Worm (Caenorhabditis elegans): ENCODE measurements around the gene C55C3.1.

The C55C3.1 gene

ce11 chrIV:5706603-5707002, 2.3 kb upstream of the C55C3.1 start:
- TF ChIP-seq aly-1 (tag; optimal IDR thresholded peaks at IDR 0.05) (no peak), scrt-1 (GFP tag; IDR thresholded peaks at IDR 0.05) (no peak), hnd-1 (tag; optimal IDR thresholded peaks at IDR 0.05) (no peak), B0310.2 (tag; optimal IDR thresholded peaks at IDR 0.05) (no peak), sea-1 (GFP tag; conservative IDR thresholded peaks at IDR 0.05) (no peak), ama-1 (optimal IDR thresholded peaks at IDR 0.05) (no peak), tbx-37 (GFP tag; conservative IDR thresholded peaks at IDR 0.05) (no peak), hmg-4 (GFP tag; optimal IDR thresholded peaks at IDR 0.05) (no peak), tbx-11 (GFP tag; IDR thresholded peaks at IDR 0.05) (no peak), ceh-36 (tag; optimal IDR thresholded peaks at IDR 0.05) (no peak), F13C5.2 (tag; optimal IDR thresholded peaks at IDR 0.05) (no peak), ceh-13 (GFP tag; optimal IDR thresholded peaks at IDR 0.05) (no peak), pes-1 (GFP tag; IDR thresholded peaks at IDR 0.05) (no peak), hmbx-1 (tag; optimal IDR thresholded peaks at IDR 0.05) (no peak)

ce11 chrIV:5715341-5716112, 6.6 kb downstream of the C55C3.1 start:
- TF ChIP-seq hmbx-1 (tag; optimal IDR thresholded peaks at IDR 0.05) (no peak), hmg-4 (GFP tag; optimal IDR thresholded peaks at IDR 0.05) (no peak), ama-1 (optimal IDR thresholded peaks at IDR 0.05) (no peak), scrt-1 (GFP tag; IDR thresholded peaks at IDR 0.05) (no peak), sea-1 (GFP tag; conservative IDR thresholded peaks at IDR 0.05) (no peak), ets-7 (tag; optimal IDR thresholded peaks at IDR 0.05) (no peak), tbx-37 (GFP tag; conservative IDR thresholded peaks at IDR 0.05) (no peak)

ce11 chrIV:5723659-5724058, 14.8 kb downstream of the C55C3.1 start:
- TF ChIP-seq hmg-4 (GFP tag; optimal IDR thresholded peaks at IDR 0.05) (no peak), sea-1 (GFP tag; conservative IDR thresholded peaks at IDR 0.05) (no peak), F13C5.2 (tag; optimal IDR thresholded peaks at IDR 0.05) (no peak), tbx-11 (GFP tag; IDR thresholded peaks at IDR 0.05) (no peak), hnd-1 (tag; optimal IDR thresholded peaks at IDR 0.05) (no peak), ceh-13 (GFP tag; optimal IDR thresholded peaks at IDR 0.05) (no peak), ceh-36 (tag; optimal IDR thresholded peaks at IDR 0.05) (no peak), B0310.2 (tag; optimal IDR thresholded peaks at IDR 0.05) (no peak), ama-1 (optimal IDR thresholded peaks at IDR 0.05) (no peak), scrt-1 (GFP tag; IDR thresholded peaks at IDR 0.05) (no peak), flt-1 (GFP tag; IDR thresholded peaks at IDR 0.05) (no peak), tra-4 (tag; optimal IDR thresholded peaks at IDR 0.05) (no peak), ets-7 (tag; optimal IDR thresholded peaks at IDR 0.05) (no peak)

- TF ChIP-seq ama-1 (optimal IDR thresholded peaks at IDR 0.05): no peak
- TF ChIP-seq pes-1 (GFP tag; IDR thresholded peaks at IDR 0.05): no peak
- no peak for TF ChIP-seq tra-4 (tag; optimal IDR thresholded peaks at IDR 0.05)
- TF ChIP-seq F13C5.2 (tag; optimal IDR thresholded peaks at IDR 0.05): no peak
- TF ChIP-seq flt-1 (GFP tag; IDR thresholded peaks at IDR 0.05): no peak
- no peak for TF ChIP-seq ets-7 (tag; optimal IDR thresholded peaks at IDR 0.05)
- no peak for TF ChIP-seq hmbx-1 (tag; optimal IDR thresholded peaks at IDR 0.05)
- no peak for TF ChIP-seq sea-1 (GFP tag; conservative IDR thresholded peaks at IDR 0.05)
- no peak for TF ChIP-seq aly-1 (tag; optimal IDR thresholded peaks at IDR 0.05)
- no peak for TF ChIP-seq ceh-13 (GFP tag; optimal IDR thresholded peaks at IDR 0.05)
- no peak for TF ChIP-seq scrt-1 (GFP tag; IDR thresholded peaks at IDR 0.05)
- no peak for TF ChIP-seq tbx-11 (GFP tag; IDR thresholded peaks at IDR 0.05)
- no peak for TF ChIP-seq tbx-37 (GFP tag; conservative IDR thresholded peaks at IDR 0.05)
- no peak for TF ChIP-seq ceh-36 (tag; optimal IDR thresholded peaks at IDR 0.05)
- TF ChIP-seq B0310.2 (tag; optimal IDR thresholded peaks at IDR 0.05): no peak
- no peak for TF ChIP-seq hnd-1 (tag; optimal IDR thresholded peaks at IDR 0.05)
Measured at ce11 chrIV:5725300-5725699, 16.4 kb downstream of the C55C3.1 start, which contains the start of gene H35B03.1. H35B03.1 (plus strand) TSS chrIV:5725600.

- no peak for TF ChIP-seq tbx-37 (GFP tag; conservative IDR thresholded peaks at IDR 0.05)
- no peak for TF ChIP-seq ama-1 (optimal IDR thresholded peaks at IDR 0.05)
- TF ChIP-seq ceh-36 (tag; optimal IDR thresholded peaks at IDR 0.05): no peak
- TF ChIP-seq F13C5.2 (tag; optimal IDR thresholded peaks at IDR 0.05): no peak
- no peak for TF ChIP-seq aly-1 (tag; optimal IDR thresholded peaks at IDR 0.05)
- no peak for TF ChIP-seq flt-1 (GFP tag; IDR thresholded peaks at IDR 0.05)
- no peak for TF ChIP-seq pes-1 (GFP tag; IDR thresholded peaks at IDR 0.05)
- TF ChIP-seq hmbx-1 (tag; optimal IDR thresholded peaks at IDR 0.05): no peak
- TF ChIP-seq tra-4 (tag; optimal IDR thresholded peaks at IDR 0.05): no peak
- TF ChIP-seq hmg-4 (GFP tag; optimal IDR thresholded peaks at IDR 0.05): no peak
- no peak for TF ChIP-seq B0310.2 (tag; optimal IDR thresholded peaks at IDR 0.05)
Measured at ce11 chrIV:5731597-5731996, 22.7 kb downstream of the C55C3.1 start, which contains the start of gene H35B03.2. H35B03.2 (minus strand) TSS chrIV:5731674.

ce11 chrIV:5734720-5735119, 25.8 kb downstream of the C55C3.1 start, which contains the start of gene cpg-18:
cpg-18 (plus strand) TSS chrIV:5735020.
- TF ChIP-seq ets-7 (tag; optimal IDR thresholded peaks at IDR 0.05) (no peak), tbx-11 (GFP tag; IDR thresholded peaks at IDR 0.05) (no peak), tbx-37 (GFP tag; conservative IDR thresholded peaks at IDR 0.05) (no peak), scrt-1 (GFP tag; IDR thresholded peaks at IDR 0.05) (no peak), B0310.2 (tag; optimal IDR thresholded peaks at IDR 0.05) (no peak), hmbx-1 (tag; optimal IDR thresholded peaks at IDR 0.05) (no peak), sea-1 (GFP tag; conservative IDR thresholded peaks at IDR 0.05) (no peak), flt-1 (GFP tag; IDR thresholded peaks at IDR 0.05) (no peak), hmg-4 (GFP tag; optimal IDR thresholded peaks at IDR 0.05) (no peak), tra-4 (tag; optimal IDR thresholded peaks at IDR 0.05) (no peak), ceh-13 (GFP tag; optimal IDR thresholded peaks at IDR 0.05) (no peak), pes-1 (GFP tag; IDR thresholded peaks at IDR 0.05) (no peak), hnd-1 (tag; optimal IDR thresholded peaks at IDR 0.05) (no peak), aly-1 (tag; optimal IDR thresholded peaks at IDR 0.05) (no peak), F13C5.2 (tag; optimal IDR thresholded peaks at IDR 0.05) (no peak), ceh-36 (tag; optimal IDR thresholded peaks at IDR 0.05) (no peak)

ce11 chrIV:5741045-5741444, 32.1 kb downstream of the C55C3.1 start, which contains the start of gene chil-11:
chil-11 (plus strand) TSS chrIV:5741345.
- TF ChIP-seq sea-1 (GFP tag; conservative IDR thresholded peaks at IDR 0.05) (no peak), tra-4 (tag; optimal IDR thresholded peaks at IDR 0.05) (no peak), tbx-11 (GFP tag; IDR thresholded peaks at IDR 0.05) (no peak), aly-1 (tag; optimal IDR thresholded peaks at IDR 0.05) (no peak), ama-1 (optimal IDR thresholded peaks at IDR 0.05) (no peak), ceh-36 (tag; optimal IDR thresholded peaks at IDR 0.05) (no peak), pes-1 (GFP tag; IDR thresholded peaks at IDR 0.05) (no peak), F13C5.2 (tag; optimal IDR thresholded peaks at IDR 0.05) (no peak), hmg-4 (GFP tag; optimal IDR thresholded peaks at IDR 0.05) (no peak)
